Worm (Caenorhabditis elegans): ENCODE results near the gene T05C3.2.

The T05C3.2 gene

ce11 chrV:5504807-5505442 is 11.4 kb downstream of the T05C3.2 start, which contains the start of the genes dnj-19 and nhr-47 (continued):
- TF ChIP-seq F39B2.1 (GFP tag; IDR thresholded peaks at IDR 0.05) (0 out of 2 replicates have a peak, but pooled peaks have one; percentile 67), sea-2 (GFP tag; IDR thresholded peaks at IDR 0.05) (no peak), sptf-2 (GFP tag; optimal IDR thresholded peaks at IDR 0.05) (no peak), tbx-9 (tag; optimal IDR thresholded peaks at IDR 0.05; ENCODE audit: borderline replicate concordance) (no peak), madf-10 (tag; optimal IDR thresholded peaks at IDR 0.05) (peak; percentile 75), somi-1 (GFP tag; optimal IDR thresholded peaks at IDR 0.05) (peak; percentile 55), B0035.1 (tag; optimal IDR thresholded peaks at IDR 0.05) (peak; percentile 67), mcd-1 (GFP tag; IDR thresholded peaks at IDR 0.05) (peak; percentile 94), T26A5.8 (tag; optimal IDR thresholded peaks at IDR 0.05) (no peak), B0336.3 (GFP tag; IDR thresholded peaks at IDR 0.05) (peak; percentile 95), fkh-3 (tag; optimal IDR thresholded peaks at IDR 0.05) (no peak), egl-44 (GFP tag; IDR thresholded peaks at IDR 0.05) (peak; percentile 89), hrde-1 (tag; optimal IDR thresholded peaks at IDR 0.05; ENCODE audit: borderline replicate concordance) (no peak), snpc-4 (GFP tag; optimal IDR thresholded peaks at IDR 0.05) (peak; percentile 52), snpc-4 (tag; optimal IDR thresholded peaks at IDR 0.05) (peak in 3 of 4 experiments; percentile 76 to 84 (median 78)), zfh-2 (GFP tag; conservative IDR thresholded peaks at IDR 0.05) (no peak; the same call in 1 of the 2 replicates), F49E8.2 (tag; optimal IDR thresholded peaks at IDR 0.05; ENCODE audit: insufficient read depth) (peak; percentile 58), ztf-6 (GFP tag; IDR thresholded peaks at IDR 0.05) (peak; percentile 76; the same call in 1 of the 2 replicates), F22D6.2 (tag; optimal IDR thresholded peaks at IDR 0.05) (peak; percentile 62), madf-8 (GFP tag; conservative IDR thresholded peaks at IDR 0.05) (peak; percentile 75), ceh-79 (tag; optimal IDR thresholded peaks at IDR 0.05) (no peak), hlh-12 (tag; optimal IDR thresholded peaks at IDR 0.05) (no peak), ceh-100 (GFP tag; IDR thresholded peaks at IDR 0.05) (peak; percentile 75), F52B5.7 (tag; optimal IDR thresholded peaks at IDR 0.05) (no peak), ztf-28 (GFP tag; IDR thresholded peaks at IDR 0.05) (0 out of 2 replicates have a peak, but pooled peaks have one; percentile 19), ztf-18 (tag; optimal IDR thresholded peaks at IDR 0.05) (peak; percentile 99), snpc-1.3 (tag; optimal IDR thresholded peaks at IDR 0.05; ENCODE audit: insufficient read depth) (no peak), attf-6 (GFP tag; IDR thresholded peaks at IDR 0.05) (peak; percentile 71), hsf-1 (GFP tag; IDR thresholded peaks at IDR 0.05) (peak; percentile 98), cebp-1 (GFP tag; IDR thresholded peaks at IDR 0.05) (peak; percentile 53), cebp-1 (tag; optimal IDR thresholded peaks at IDR 0.05) (peak; percentile 89), dpff-1 (tag; optimal IDR thresholded peaks at IDR 0.05) (no peak), athp-1 (tag; optimal IDR thresholded peaks at IDR 0.05) (peak; percentile 85), lsl-1 (GFP tag; optimal IDR thresholded peaks at IDR 0.05) (peak; percentile 78), mes-4 (tag; optimal IDR thresholded peaks at IDR 0.05) (no peak), Y53G8AR.9 (GFP tag; conservative IDR thresholded peaks at IDR 0.05) (peak; percentile 96), K11D2.4 (GFP tag; IDR thresholded peaks at IDR 0.05) (peak; percentile 90), cebp-2 (GFP tag; IDR thresholded peaks at IDR 0.05) (no peak), ama-1 (optimal IDR thresholded peaks at IDR 0.05) (no peak), ama-1 (GFP tag; optimal IDR thresholded peaks at IDR 0.05) (no peak), unc-130 (GFP tag; optimal IDR thresholded peaks at IDR 0.05) (peak; percentile 59), snpc-3.4 (tag; optimal IDR thresholded peaks at IDR 0.05) (peak; percentile 42), ceh-40 (GFP tag; IDR thresholded peaks at IDR 0.05) (no peak), nfya-1 (tag; optimal IDR thresholded peaks at IDR 0.05; ENCODE audit: borderline replicate concordance, insufficient read depth) (no peak), pha-4 (tag; optimal IDR thresholded peaks at IDR 0.05) (no peak), akir-1 (GFP tag; optimal IDR thresholded peaks at IDR 0.05) (no peak), C06A6.2 (GFP tag; conservative IDR thresholded peaks at IDR 0.05) (peak; percentile 84)
